Fruit fly (Drosophila melanogaster): Measurements from ENCODE around the gene Utx.

DNA sequence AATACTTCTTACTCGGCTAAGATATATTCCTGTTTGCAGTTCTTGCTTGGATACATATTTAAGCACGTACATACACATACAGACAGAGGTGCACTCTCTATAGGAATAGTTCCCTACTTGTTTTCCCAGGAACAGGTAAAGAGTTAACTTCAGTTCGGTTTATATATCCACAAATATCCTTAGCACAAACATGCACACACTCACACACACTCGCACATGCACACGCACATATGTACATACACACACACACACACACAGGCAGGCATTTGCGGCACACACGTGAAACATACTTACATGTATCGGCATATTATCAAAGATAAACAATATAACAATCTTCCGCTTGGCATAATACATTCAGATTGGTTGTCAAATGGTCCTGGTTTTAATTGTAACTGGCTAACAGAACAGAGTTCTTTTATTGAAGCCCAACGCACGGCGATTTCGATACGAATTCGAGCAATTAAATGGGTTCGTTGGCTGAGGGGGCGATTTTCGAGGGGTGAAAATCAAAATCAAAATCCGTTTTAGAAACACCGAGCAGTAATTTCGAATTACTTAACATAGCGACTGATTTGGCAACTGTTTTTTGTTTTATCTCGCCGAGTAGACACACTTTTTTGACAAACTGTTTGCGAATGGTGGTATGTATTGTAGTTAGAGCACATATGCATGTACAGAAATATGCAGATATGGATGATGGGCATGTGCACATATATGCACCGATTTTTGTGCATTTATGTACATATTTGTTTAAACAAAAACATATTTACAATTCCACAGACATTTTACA lies 18.5 kb downstream of the Utx start:
- TF ChIP-seq h (optimal IDR thresholded peaks at IDR 0.05) (no peak), psq (optimal IDR thresholded peaks at IDR 0.05) (no peak), ttk (optimal IDR thresholded peaks at IDR 0.05) (no peak), insv (optimal IDR thresholded peaks at IDR 0.05) (no peak), Myc (optimal IDR thresholded peaks at IDR 0.05) (no peak)

Data from Kc167 (cell line).